Worm (Caenorhabditis elegans) whole organism, midembryonic: ENCODE results near the gene F54A3.6.

Experiments used
- cog-1 ChIP-seq: sonication (generic microtip); optimal IDR thresholded peaks from 2 replicates; lab custom pipeline; 2016; ENCODE audit warnings: missing genetic modification characterization, missing compliant biosample characterization
- flt-1 ChIP-seq: fragments of 200-800 bp; sonication (Bioruptor generic); IDR thresholded peaks from 2 replicates; pipeline ENCODE4 v1.3.6; 2022; ENCODE audit warnings: missing genetic modification characterization, missing compliant biosample characterization
- klf-2 ChIP-seq: fragments of 200-800 bp; sonication (Bioruptor generic); conservative IDR thresholded peaks from 2 replicates; pipeline ENCODE4 v1.3.6; 2022; ENCODE audit warnings: missing genetic modification reagents, missing genetic modification characterization, missing compliant biosample characterization
- med-1 ChIP-seq: sonication (generic microtip); optimal IDR thresholded peaks from 2 replicates; lab custom pipeline; 2017; ENCODE audit warnings: missing genetic modification characterization, mild to moderate bottlenecking, missing compliant biosample characterization, antibody characterized with exemption, missing genetic modification reagents; ENCODE audit not compliant: insufficient read depth
- tab-1 ChIP-seq: fragments of 200-800 bp; sonication (Bioruptor generic); IDR thresholded peaks from 2 replicates; pipeline ENCODE4 v1.3.6; 2022; ENCODE audit warnings: missing genetic modification characterization, missing compliant biosample characterization
- ztf-23 ChIP-seq: fragments of 200-800 bp; sonication (Bioruptor generic); IDR thresholded peaks from 2 replicates; pipeline ENCODE4 v1.3.6; 2022; ENCODE audit warnings: missing genetic modification reagents, missing genetic modification characterization, missing compliant biosample characterization

ce11 chrII:2207812-2208211, 24.5 kb downstream of the F54A3.6 start, which contains the start of gene Y59C2A.1:
- TF ChIP-seq med-1 (GFP tag; lab: Kevin White, UChicago): no peak
- no peak for TF ChIP-seq cog-1 (tag; lab: Kevin White, UChicago)
- no peak for TF ChIP-seq ztf-23 (GFP tag; lab: Robert Waterston, UW)
- no peak for TF ChIP-seq tab-1 (GFP tag; lab: Robert Waterston, UW)
- TF ChIP-seq flt-1 (GFP tag; lab: Robert Waterston, UW): no peak
- no peak for TF ChIP-seq klf-2 (GFP tag; lab: Robert Waterston, UW)
